Worm (Caenorhabditis elegans): ENCODE results near the gene R155.5.
A peak's percentile ranks its signal among the peaks of the same experiment; 100 is the strongest.

The R155.5 gene

ce11 chrIII:1949362-1949761 is 21.0 kb downstream of the R155.5 start:
- TF ChIP-seq sma-3 (GFP tag; optimal IDR thresholded peaks at IDR 0.05) (no peak), lsy-2 (tag; optimal IDR thresholded peaks at IDR 0.05) (no peak), nhr-237 (tag; optimal IDR thresholded peaks at IDR 0.05) (no peak), peb-1 (tag; optimal IDR thresholded peaks at IDR 0.05) (no peak), ZK546.5 (tag; optimal IDR thresholded peaks at IDR 0.05) (no peak), nhr-77 (tag; optimal IDR thresholded peaks at IDR 0.05) (no peak), skn-1 (tag; optimal IDR thresholded peaks at IDR 0.05) (no peak), nhr-6 (tag; optimal IDR thresholded peaks at IDR 0.05) (no peak), ceh-16 (tag; optimal IDR thresholded peaks at IDR 0.05) (no peak), ama-1 (optimal IDR thresholded peaks at IDR 0.05) (no peak), elt-3 (tag; optimal IDR thresholded peaks at IDR 0.05) (no peak), fos-1 (tag; optimal IDR thresholded peaks at IDR 0.05) (no peak), ztf-1 (GFP tag; conservative IDR thresholded peaks at IDR 0.05) (no peak), ceh-82 (tag; optimal IDR thresholded peaks at IDR 0.05) (no peak)

ce11 chrIII:1947851-1948250 is 22.5 kb downstream of the R155.5 start:
- TF ChIP-seq sem-4 (tag; optimal IDR thresholded peaks at IDR 0.05) (no peak), zag-1 (tag; optimal IDR thresholded peaks at IDR 0.05) (no peak), fos-1 (tag; optimal IDR thresholded peaks at IDR 0.05) (no peak), nhr-6 (tag; optimal IDR thresholded peaks at IDR 0.05) (no peak), lsy-2 (tag; optimal IDR thresholded peaks at IDR 0.05) (no peak), nhr-77 (tag; optimal IDR thresholded peaks at IDR 0.05) (no peak), lin-39 (tag; optimal IDR thresholded peaks at IDR 0.05) (no peak), alr-1 (tag; optimal IDR thresholded peaks at IDR 0.05) (no peak), Y55F3AM.14 (GFP tag; optimal IDR thresholded peaks at IDR 0.05) (no peak), elt-1 (tag; optimal IDR thresholded peaks at IDR 0.05) (no peak), nhr-237 (tag; optimal IDR thresholded peaks at IDR 0.05) (no peak), nhr-21 (tag; optimal IDR thresholded peaks at IDR 0.05) (no peak), ZK546.5 (tag; optimal IDR thresholded peaks at IDR 0.05) (no peak), ama-1 (optimal IDR thresholded peaks at IDR 0.05) (no peak), mab-5 (tag; optimal IDR thresholded peaks at IDR 0.05) (no peak), skn-1 (tag; optimal IDR thresholded peaks at IDR 0.05) (no peak), dmd-4 (tag; optimal IDR thresholded peaks at IDR 0.05) (no peak), mdl-1 (tag; optimal IDR thresholded peaks at IDR 0.05) (no peak)

- TF ChIP-seq ztf-11 (tag; optimal IDR thresholded peaks at IDR 0.05): no peak
- TF ChIP-seq lin-39 (tag; optimal IDR thresholded peaks at IDR 0.05): no peak
- no peak for TF ChIP-seq nhr-10 (tag; optimal IDR thresholded peaks at IDR 0.05)
- no peak for TF ChIP-seq fos-1 (tag; optimal IDR thresholded peaks at IDR 0.05)
- TF ChIP-seq sma-9 (GFP tag; optimal IDR thresholded peaks at IDR 0.05): no peak
- no peak for TF ChIP-seq sma-9 (tag; optimal IDR thresholded peaks at IDR 0.05)
- no peak for TF ChIP-seq ztf-4 (tag; optimal IDR thresholded peaks at IDR 0.05)
- TF ChIP-seq aly-2 (tag; optimal IDR thresholded peaks at IDR 0.05): no peak
- TF ChIP-seq nhr-129 (tag; optimal IDR thresholded peaks at IDR 0.05): no peak
- TF ChIP-seq skn-1 (tag; optimal IDR thresholded peaks at IDR 0.05): no peak
These were observed 26.8 kb downstream of the R155.5 start, which contains the start of gene F53A3.1 for ce11 chrIII:1943488-1943887. Gene F53A3.1 (minus strand): TSS chrIII:1943637.

ce11 chrIII:1939625-1939988 is 30.7 kb downstream of the R155.5 start:
- no peak for TF ChIP-seq ztf-11 (tag; optimal IDR thresholded peaks at IDR 0.05)
- peak in 1 of 2 experiments; percentile 47 for TF ChIP-seq lsy-2 (tag; optimal IDR thresholded peaks at IDR 0.05)
- no peak for TF ChIP-seq ZK546.5 (tag; optimal IDR thresholded peaks at IDR 0.05)

- TF ChIP-seq lin-13 (GFP tag; optimal IDR thresholded peaks at IDR 0.05): peak; percentile 48
- TF ChIP-seq elt-3 (tag; optimal IDR thresholded peaks at IDR 0.05): no peak
- peak; percentile 7 to 65 for TF ChIP-seq lsy-2 (tag; optimal IDR thresholded peaks at IDR 0.05)
These were observed 31.4 kb downstream of the R155.5 start for ce11 chrIII:1938712-1939624.

All from whole organism, L2 larva.